Worm (Caenorhabditis elegans) whole organism, L1 larva: Measurements from ENCODE around the gene srlf-13.

Source experiments
- C34B4.2 ChIP-seq: sonication (generic microtip); optimal IDR thresholded peaks from 2 replicates; lab custom pipeline; 2017; ENCODE audit warnings: mild to moderate bottlenecking, missing genetic modification characterization, missing compliant biosample characterization
- F16B12.6 ChIP-seq: fragments of 150-350 bp; optimal IDR thresholded peaks from 2 replicates; lab custom pipeline; 2014; ENCODE audit warnings: missing biosample characterization, missing genetic modification characterization
- Y116A8C.19 ChIP-seq: sonication (generic microtip); optimal IDR thresholded peaks from 2 replicates; lab custom pipeline; 2016; ENCODE audit warnings: missing compliant biosample characterization, missing genetic modification characterization, borderline replicate concordance
- aly-2 ChIP-seq: fragments of 150-350 bp; optimal IDR thresholded peaks from 2 replicates; lab custom pipeline; 2014; ENCODE audit warnings: missing biosample characterization, missing genetic modification characterization
- ama-1 ChIP-seq: fragments of 150-350 bp; optimal IDR thresholded peaks from 2 replicates; lab custom pipeline; 2014
- ceh-8 ChIP-seq: fragments of 200-800 bp; sonication (Bioruptor generic); optimal IDR thresholded peaks from 2 replicates; lab custom pipeline; 2018; ENCODE audit warnings: mild to moderate bottlenecking, missing genetic modification characterization, moderate library complexity, missing compliant biosample characterization
- ceh-90 ChIP-seq: sonication (generic microtip); optimal IDR thresholded peaks from 2 replicates; lab custom pipeline; 2016; ENCODE audit warnings: missing genetic modification characterization, missing compliant biosample characterization
- dpl-1 ChIP-seq, 3 experiments: fragments of 150-350 bp in 2 of 3; sonication (generic microtip) in 1 of 3; optimal IDR thresholded peaks; 2 replicates each; lab custom pipeline; 2014 to 2017; ENCODE audit warnings: missing biosample characterization in 3 of 3, missing genetic modification characterization in 3 of 3, missing genetic modification reagents in 3 of 3
- dsc-1 ChIP-seq: sonication (generic microtip); optimal IDR thresholded peaks from 2 replicates; lab custom pipeline; 2016; ENCODE audit warnings: mild to moderate bottlenecking, missing genetic modification characterization, missing compliant biosample characterization
- efl-3 ChIP-seq: fragments of 200-800 bp; sonication (Bioruptor generic); optimal IDR thresholded peaks from 2 replicates; lab custom pipeline; 2018; ENCODE audit warnings: mild to moderate bottlenecking, missing genetic modification characterization, missing compliant biosample characterization
- egl-13 ChIP-seq: sonication (generic microtip); optimal IDR thresholded peaks from 2 replicates; lab custom pipeline; 2016; ENCODE audit warnings: missing genotype, missing genetic modification reagents, missing genetic modification characterization, missing compliant biosample characterization
- elt-3 ChIP-seq, 6 experiments: fragments of 150-350 bp in 1 of 6; sonication (generic microtip); optimal IDR thresholded peaks; 2 replicates each; lab custom pipeline; 2017 to 2018; ENCODE audit warnings: missing biosample characterization in 6 of 6, missing genetic modification characterization in 6 of 6, inconsistent platforms in 1 of 6
- fkh-8 ChIP-seq: sonication (generic microtip); optimal IDR thresholded peaks from 2 replicates; lab custom pipeline; 2016; ENCODE audit warnings: mild to moderate bottlenecking, missing genetic modification characterization, missing compliant biosample characterization
- fos-1 ChIP-seq: fragments of 150-350 bp; optimal IDR thresholded peaks from 2 replicates; lab custom pipeline; 2014; ENCODE audit warnings: missing biosample characterization, missing genetic modification characterization
- grh-1 ChIP-seq: fragments of 200-800 bp; sonication (Bioruptor generic); IDR thresholded peaks from 2 replicates; pipeline ENCODE4 v1.3.6; 2022; ENCODE audit warnings: missing genetic modification reagents, missing genetic modification characterization, missing compliant biosample characterization
- hlh-17 ChIP-seq: fragments of 200-800 bp; sonication (Bioruptor generic); optimal IDR thresholded peaks from 2 replicates; lab custom pipeline; 2018; ENCODE audit warnings: missing genetic modification characterization, mild to moderate bottlenecking, missing compliant biosample characterization, moderate library complexity, borderline replicate concordance
- hlh-4 ChIP-seq: sonication (generic microtip); optimal IDR thresholded peaks from 2 replicates; lab custom pipeline; 2016; ENCODE audit warnings: mild to moderate bottlenecking, missing genetic modification characterization, missing compliant biosample characterization
- hpl-2 ChIP-seq: fragments of 150-350 bp; optimal IDR thresholded peaks from 2 replicates; lab custom pipeline; 2014; ENCODE audit warnings: missing biosample characterization, missing genetic modification reagents, missing genetic modification characterization
- irx-1 ChIP-seq: sonication (generic microtip); optimal IDR thresholded peaks from 2 replicates; lab custom pipeline; 2016; ENCODE audit warnings: missing genetic modification characterization, missing compliant biosample characterization
- lin-13 ChIP-seq: fragments of 150-350 bp; optimal IDR thresholded peaks from 2 replicates; lab custom pipeline; 2014; ENCODE audit warnings: missing biosample characterization, missing genetic modification reagents, missing genetic modification characterization
- lin-14 ChIP-seq: fragments of 200-800 bp; sonication (Bioruptor generic); optimal IDR thresholded peaks from 2 replicates; lab custom pipeline; 2018; ENCODE audit warnings: mild to moderate bottlenecking, missing genetic modification characterization, moderate library complexity, missing compliant biosample characterization
- lin-15B ChIP-seq: fragments of 150-350 bp; sonication (generic microtip); optimal IDR thresholded peaks from 3 replicates; lab custom pipeline; 2014; ENCODE audit warnings: missing biosample characterization, missing genetic modification characterization
- lin-39 ChIP-seq: fragments of 150-350 bp; optimal IDR thresholded peaks from 2 replicates; lab custom pipeline; 2014; ENCODE audit warnings: missing biosample characterization, missing genetic modification reagents, missing genetic modification characterization
- lir-3 ChIP-seq: sonication (generic microtip); optimal IDR thresholded peaks from 2 replicates; lab custom pipeline; 2016; ENCODE audit warnings: mild to moderate bottlenecking, missing genetic modification characterization, moderate library complexity, missing compliant biosample characterization; ENCODE audit not compliant: poor library complexity
- lsy-2 ChIP-seq, 2 experiments: fragments of 150-350 bp; optimal IDR thresholded peaks; 2 replicates each; lab custom pipeline; 2014; ENCODE audit warnings: missing biosample characterization in 2 of 2, missing genetic modification characterization in 2 of 2
- mab-9 ChIP-seq: fragments of 200-800 bp; sonication (Bioruptor generic); IDR thresholded peaks from 2 replicates; pipeline ENCODE4 v1.3.6; 2022; ENCODE audit warnings: missing genetic modification reagents, missing genetic modification characterization, missing compliant biosample characterization
- mdl-1 ChIP-seq, 2 experiments: fragments of 150-350 bp; optimal IDR thresholded peaks; 2 replicates each; lab custom pipeline; 2014 to 2017; ENCODE audit warnings: missing biosample characterization in 2 of 2, missing genetic modification characterization in 2 of 2, inconsistent platforms in 1 of 2
- mef-2 ChIP-seq: fragments of 150-350 bp; optimal IDR thresholded peaks from 2 replicates; lab custom pipeline; 2014; ENCODE audit warnings: missing biosample characterization, missing genetic modification characterization
- nhr-11 ChIP-seq: fragments of 150-350 bp; optimal IDR thresholded peaks from 2 replicates; lab custom pipeline; 2014; ENCODE audit warnings: missing biosample characterization, missing genetic modification characterization
- nhr-19 ChIP-seq: fragments of 200-800 bp; sonication (Bioruptor generic); conservative IDR thresholded peaks from 2 replicates; pipeline ENCODE4 v1.3.6; 2022; ENCODE audit warnings: missing genetic modification characterization, missing compliant biosample characterization
- nhr-20 ChIP-seq: sonication (generic microtip); optimal IDR thresholded peaks from 2 replicates; lab custom pipeline; 2016; ENCODE audit warnings: mild to moderate bottlenecking, missing genetic modification characterization, missing compliant biosample characterization
- nhr-237 ChIP-seq: fragments of 150-350 bp; optimal IDR thresholded peaks from 2 replicates; lab custom pipeline; 2014; ENCODE audit warnings: missing biosample characterization, missing genetic modification characterization
- nhr-47 ChIP-seq: sonication (generic microtip); optimal IDR thresholded peaks from 2 replicates; lab custom pipeline; 2016; ENCODE audit warnings: mild to moderate bottlenecking, missing genetic modification characterization, moderate library complexity, missing compliant biosample characterization
- nhr-76 ChIP-seq: sonication (generic microtip); optimal IDR thresholded peaks from 2 replicates; lab custom pipeline; 2017; ENCODE audit warnings: missing biosample characterization, missing genetic modification characterization
- nhr-77 ChIP-seq: fragments of 150-350 bp; optimal IDR thresholded peaks from 2 replicates; lab custom pipeline; 2014; ENCODE audit warnings: missing biosample characterization, missing genetic modification characterization
- nhr-84 ChIP-seq: sonication (generic microtip); optimal IDR thresholded peaks from 2 replicates; lab custom pipeline; 2017; ENCODE audit warnings: missing biosample characterization, missing genetic modification characterization
- nhr-90 ChIP-seq: sonication (generic microtip); optimal IDR thresholded peaks from 2 replicates; lab custom pipeline; 2016; ENCODE audit warnings: mild to moderate bottlenecking, missing genetic modification characterization, missing compliant biosample characterization; ENCODE audit not compliant: poor library complexity
- pag-3 ChIP-seq: sonication (generic microtip); optimal IDR thresholded peaks from 2 replicates; lab custom pipeline; 2017; ENCODE audit warnings: missing genetic modification characterization, mild to moderate bottlenecking, missing compliant biosample characterization, antibody characterized with exemption, borderline replicate concordance; ENCODE audit not compliant: insufficient read depth
- pax-3 ChIP-seq: fragments of 200-800 bp; sonication (Bioruptor generic); optimal IDR thresholded peaks from 2 replicates; lab custom pipeline; 2018; ENCODE audit warnings: mild to moderate bottlenecking, missing genetic modification characterization, moderate library complexity, missing compliant biosample characterization
- rnt-1 ChIP-seq: sonication (generic microtip); optimal IDR thresholded peaks from 2 replicates; lab custom pipeline; 2016; ENCODE audit warnings: mild to moderate bottlenecking, missing genetic modification characterization, moderate library complexity, missing compliant biosample characterization
- skn-1 ChIP-seq: fragments of 150-350 bp; optimal IDR thresholded peaks from 2 replicates; lab custom pipeline; 2014; ENCODE audit warnings: missing biosample characterization, missing genetic modification characterization
- snpc-4 ChIP-seq: fragments of 150-350 bp; optimal IDR thresholded peaks from 2 replicates; lab custom pipeline; 2014; ENCODE audit warnings: missing biosample characterization, missing genetic modification characterization
- snu-23 ChIP-seq: sonication (generic microtip); optimal IDR thresholded peaks from 2 replicates; lab custom pipeline; 2016; ENCODE audit warnings: missing genetic modification characterization, missing compliant biosample characterization
- sptf-1 ChIP-seq: fragments of 150-350 bp; optimal IDR thresholded peaks from 2 replicates; lab custom pipeline; 2014; ENCODE audit warnings: missing biosample characterization, missing genetic modification characterization
- tbx-2 ChIP-seq: sonication (generic microtip); optimal IDR thresholded peaks from 2 replicates; lab custom pipeline; 2016; ENCODE audit warnings: missing genetic modification characterization, missing compliant biosample characterization
- tlp-1 ChIP-seq: fragments of 150-350 bp; optimal IDR thresholded peaks from 2 replicates; lab custom pipeline; 2014; ENCODE audit warnings: missing biosample characterization, missing genetic modification characterization
- unc-30 ChIP-seq: sonication (generic microtip); optimal IDR thresholded peaks from 2 replicates; lab custom pipeline; 2017; ENCODE audit warnings: missing biosample characterization, missing genetic modification characterization
- unc-62 ChIP-seq: fragments of 150-350 bp; optimal IDR thresholded peaks from 2 replicates; lab custom pipeline; 2014; ENCODE audit warnings: missing biosample characterization, missing genetic modification reagents, missing genetic modification characterization
- unc-98 ChIP-seq: fragments of 200-800 bp; sonication (Bioruptor generic); IDR thresholded peaks from 2 replicates; pipeline ENCODE4 v1.3.6; 2022; ENCODE audit warnings: missing genetic modification characterization, missing compliant biosample characterization
- xbp-1 ChIP-seq: sonication (generic microtip); optimal IDR thresholded peaks from 2 replicates; lab custom pipeline; 2016; ENCODE audit warnings: missing genetic modification characterization, missing compliant biosample characterization
- ztf-11 ChIP-seq, 2 experiments: sonication (generic microtip); optimal IDR thresholded peaks; 2 replicates each; lab custom pipeline; 2016 to 2017; ENCODE audit warnings: missing genetic modification characterization in 2 of 2, missing biosample characterization in 1 of 2, missing compliant biosample characterization in 1 of 2
- ztf-4 ChIP-seq: fragments of 150-350 bp; optimal IDR thresholded peaks from 2 replicates; lab custom pipeline; 2014; ENCODE audit warnings: missing biosample characterization, missing genetic modification characterization

srlf-13 gene

ce11 chrIV:10935853-10936491 is 39.6 kb upstream of the srlf-13 start, which contains the start of gene lgg-2:
TSS of gene lgg-2 (minus strand) at chrIV:10935903.
- TF ChIP-seq F16B12.6 (tag; lab: Kevin White, UChicago) (no peak), nhr-76 (tag; lab: Kevin White, UChicago) (no peak), fkh-8 (tag; lab: Kevin White, UChicago) (peak; percentile 92), skn-1 (tag; lab: Kevin White, UChicago) (peak; percentile 88), unc-98 (peak; percentile 29; the same call in 1 of the 2 replicates), unc-30 (tag; lab: Kevin White, UChicago) (no peak), grh-1 (GFP tag; lab: Robert Waterston, UW) (peak; percentile 86), unc-62 (GFP tag; lab: Kevin White, UChicago) (no peak), tbx-2 (peak; percentile 99), irx-1 (tag; lab: Kevin White, UChicago) (peak; percentile 93), elt-3 (tag; optimal IDR thresholded peaks at IDR 0.05; lab: Kevin White, UChicago) (peak in 4 of 6 experiments; percentile 7 to 84 (median 62)), lsy-2 (tag; optimal IDR thresholded peaks at IDR 0.05; lab: Kevin White, UChicago) (peak; percentile 95 to 96), rnt-1 (peak; percentile 96), tlp-1 (no peak), hpl-2 (GFP tag; lab: Kevin White, UChicago) (peak; percentile 39), ztf-11 (tag; optimal IDR thresholded peaks at IDR 0.05; lab: Kevin White, UChicago) (peak in 1 of 2 experiments; percentile 85), xbp-1 (tag; lab: Kevin White, UChicago) (peak; percentile 93), lin-39 (tag; lab: Kevin White, UChicago) (peak; percentile 90), lin-15B (tag; lab: Kevin White, UChicago) (no peak), efl-3 (GFP tag; lab: Kevin White, UChicago) (no peak), mab-9 (peak; percentile 84), nhr-20 (tag; lab: Kevin White, UChicago) (peak; percentile 99), egl-13 (tag; lab: Kevin White, UChicago) (peak; percentile 92), lir-3 (tag; lab: Kevin White, UChicago) (peak; percentile 91), nhr-237 (tag; lab: Kevin White, UChicago) (peak; percentile 85), nhr-47 (tag; lab: Kevin White, UChicago) (peak; percentile 97), pag-3 (tag; lab: Kevin White, UChicago) (no peak), nhr-77 (tag; lab: Kevin White, UChicago) (peak; percentile 88), ztf-4 (peak; percentile 98), aly-2 (tag; lab: Kevin White, UChicago) (peak; percentile 55), hlh-17 (GFP tag; lab: Kevin White, UChicago) (no peak), ceh-8 (GFP tag; lab: Kevin White, UChicago) (peak; percentile 93), fos-1 (peak; percentile 87), mef-2 (tag; lab: Kevin White, UChicago) (peak; percentile 76), mdl-1 (tag; optimal IDR thresholded peaks at IDR 0.05; lab: Kevin White, UChicago) (peak; percentile 62 to 98), C34B4.2 (no peak), hlh-4 (tag; lab: Kevin White, UChicago) (no peak), nhr-19 (GFP tag; lab: Robert Waterston, UW) (peak; percentile 96), snpc-4 (tag; lab: Kevin White, UChicago) (peak; percentile 79), lin-13 (GFP tag; lab: Kevin White, UChicago) (peak; percentile 95), lin-14 (GFP tag; lab: Kevin White, UChicago) (peak; percentile 99), snu-23 (peak; percentile 99), nhr-11 (tag; lab: Kevin White, UChicago) (peak; percentile 96), sptf-1 (no peak), dpl-1 (GFP tag; optimal IDR thresholded peaks at IDR 0.05; lab: Kevin White, UChicago) (peak; percentile 78 to 79 (median 78)), pax-3 (peak; percentile 86), ama-1 (lab: Kevin White, UChicago) (peak; percentile 94), nhr-90 (tag; lab: Kevin White, UChicago) (peak; percentile 97), dsc-1 (tag; lab: Kevin White, UChicago) (peak; percentile 93), Y116A8C.19 (tag; lab: Kevin White, UChicago) (no peak), ceh-90 (no peak), nhr-84 (tag; lab: Kevin White, UChicago) (no peak)
